Worm (Caenorhabditis elegans): ENCODE measurements around the gene elt-7.

elt-7 gene

DNA sequence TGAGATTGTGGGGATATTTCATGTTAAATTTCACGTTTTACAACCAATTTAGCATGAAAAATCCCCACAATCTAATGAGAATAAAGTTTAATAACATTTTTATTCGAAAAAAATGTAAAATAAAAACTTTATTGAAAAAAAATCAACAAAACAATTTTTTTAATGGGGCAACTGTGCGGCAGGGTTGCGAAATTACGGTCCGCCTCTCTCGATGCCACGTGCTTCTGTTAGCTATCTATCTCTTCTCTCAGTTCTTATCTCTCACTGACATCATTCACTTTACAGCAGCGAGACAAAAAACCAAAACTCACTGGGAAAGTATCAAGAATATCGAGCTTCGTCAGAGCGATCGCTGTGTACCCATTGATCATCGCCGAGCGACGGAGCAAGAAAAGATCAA lies 50.1 kb downstream of the elt-7 start (continued):
- no peak for TF ChIP-seq ama-1 (optimal IDR thresholded peaks at IDR 0.05)
- TF ChIP-seq fos-1 (tag; optimal IDR thresholded peaks at IDR 0.05), result no peak
- TF ChIP-seq nhr-76 (tag; optimal IDR thresholded peaks at IDR 0.05), result no peak
- TF ChIP-seq F26F4.8 (GFP tag; conservative IDR thresholded peaks at IDR 0.05), result no peak

Data from whole organism, L4 larva.